Fruit fly (Drosophila melanogaster): ENCODE measurements around the gene CG15059.

Gene CG15059

DNA sequence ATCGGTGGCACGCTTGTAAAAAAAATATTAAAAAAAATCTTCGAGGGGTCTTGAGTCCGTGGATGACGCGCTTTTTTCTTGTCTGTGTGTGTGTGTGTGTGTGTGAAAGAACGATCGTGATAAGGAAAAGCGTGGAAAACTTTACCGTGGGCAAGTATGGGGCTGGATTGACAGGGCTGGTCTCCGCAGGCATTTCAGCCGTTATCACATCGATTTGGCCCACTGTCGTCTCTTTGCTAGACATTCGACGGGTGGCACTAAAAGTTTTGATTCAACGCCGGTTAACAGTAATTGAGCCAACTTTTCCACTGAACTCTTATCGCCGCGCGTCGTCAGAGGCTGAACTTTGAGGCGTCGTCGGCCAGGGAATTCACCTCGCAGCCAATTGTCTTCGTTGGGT, 12.5 kb downstream of the CG15059 start:
- no peak for TF ChIP-seq CG6163 (GFP tag; IDR thresholded peaks at IDR 0.05)
- TF ChIP-seq Sox15 (GFP tag; optimal IDR thresholded peaks at IDR 0.05): no peak
- no peak for TF ChIP-seq vri (GFP tag; optimal IDR thresholded peaks at IDR 0.05)
- TF ChIP-seq fkh (GFP tag; optimal IDR thresholded peaks at IDR 0.05): no peak
- no peak for TF ChIP-seq esn (GFP tag; optimal IDR thresholded peaks at IDR 0.05)
- TF ChIP-seq Eip75B (GFP tag; optimal IDR thresholded peaks at IDR 0.05): no peak
- TF ChIP-seq CG3919 (GFP tag; optimal IDR thresholded peaks at IDR 0.05): no peak
- TF ChIP-seq CG8319 (GFP tag; optimal IDR thresholded peaks at IDR 0.05): no peak
- TF ChIP-seq CG11762 (GFP tag; optimal IDR thresholded peaks at IDR 0.05; ENCODE audit: insufficient read depth): no peak
- no peak for TF ChIP-seq Eip78C (GFP tag)
- no peak for TF ChIP-seq CG8632 (GFP tag; optimal IDR thresholded peaks at IDR 0.05)
- TF ChIP-seq Hr39 (GFP tag; optimal IDR thresholded peaks at IDR 0.05): no peak
- no peak for TF ChIP-seq Smox (GFP tag; optimal IDR thresholded peaks at IDR 0.05)
- no peak for TF ChIP-seq spab (GFP tag; optimal IDR thresholded peaks at IDR 0.05)
- TF ChIP-seq CG11902 (GFP tag; optimal IDR thresholded peaks at IDR 0.05): no peak
- TF ChIP-seq dsx (GFP tag; optimal IDR thresholded peaks at IDR 0.05; ENCODE audit: poor library complexity, severe bottlenecking): no peak

DNA sequence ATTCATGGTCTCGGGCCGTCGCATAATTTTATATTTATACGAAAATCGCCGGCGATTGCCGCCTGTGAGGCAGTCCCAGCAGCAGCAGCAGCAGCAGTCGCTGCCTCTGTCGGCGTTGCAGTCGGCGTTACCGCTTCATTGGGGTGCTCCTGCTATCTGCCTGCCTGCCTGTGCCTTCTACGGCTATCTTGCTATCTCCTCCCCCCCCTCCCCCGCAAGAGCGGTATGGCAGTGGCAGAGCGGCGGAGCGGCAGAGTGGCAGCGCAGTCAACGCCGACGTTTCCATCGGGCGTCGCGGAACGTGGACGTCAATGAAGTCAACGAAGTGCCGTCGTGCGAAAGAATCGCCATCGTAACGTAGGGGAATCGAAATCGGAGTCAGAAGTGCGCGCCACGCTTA, 14.1 kb downstream of the CG15059 start:
- TF ChIP-seq CG10669 (GFP tag; optimal IDR thresholded peaks at IDR 0.05): no peak
- no peak for TF ChIP-seq lz (GFP tag; optimal IDR thresholded peaks at IDR 0.05)
- no peak for TF ChIP-seq Sox14 (GFP tag; optimal IDR thresholded peaks at IDR 0.05)
- TF ChIP-seq OdsH (GFP tag; optimal IDR thresholded peaks at IDR 0.05): no peak
- no peak for TF ChIP-seq CG7368 (GFP tag; optimal IDR thresholded peaks at IDR 0.05)
- no peak for TF ChIP-seq Gug (GFP tag; IDR thresholded peaks at IDR 0.05)
- no peak for TF ChIP-seq CG11762 (GFP tag; optimal IDR thresholded peaks at IDR 0.05; ENCODE audit: insufficient read depth)
- no peak for TF ChIP-seq CG15336 (GFP tag; IDR thresholded peaks at IDR 0.05)
- no peak for TF ChIP-seq CG16779 (tag; optimal IDR thresholded peaks at IDR 0.05)
- TF ChIP-seq net (GFP tag; optimal IDR thresholded peaks at IDR 0.05): no peak
- TF ChIP-seq svp (GFP tag): no peak
- no peak for TF ChIP-seq esn (GFP tag; optimal IDR thresholded peaks at IDR 0.05)
- TF ChIP-seq Met (GFP tag; optimal IDR thresholded peaks at IDR 0.05): no peak
- TF ChIP-seq achi (GFP tag; optimal IDR thresholded peaks at IDR 0.05): no peak
- no peak for TF ChIP-seq Hr38 (GFP tag; optimal IDR thresholded peaks at IDR 0.05)
- no peak for TF ChIP-seq dac (GFP tag; optimal IDR thresholded peaks at IDR 0.05)
- TF ChIP-seq ss (GFP tag; optimal IDR thresholded peaks at IDR 0.05): no peak
- no peak for TF ChIP-seq eg (GFP tag; IDR thresholded peaks at IDR 0.05)
- no peak for TF ChIP-seq Hr39 (GFP tag; optimal IDR thresholded peaks at IDR 0.05)
- no peak for TF ChIP-seq CG32006 (GFP tag; optimal IDR thresholded peaks at IDR 0.05)

DNA sequence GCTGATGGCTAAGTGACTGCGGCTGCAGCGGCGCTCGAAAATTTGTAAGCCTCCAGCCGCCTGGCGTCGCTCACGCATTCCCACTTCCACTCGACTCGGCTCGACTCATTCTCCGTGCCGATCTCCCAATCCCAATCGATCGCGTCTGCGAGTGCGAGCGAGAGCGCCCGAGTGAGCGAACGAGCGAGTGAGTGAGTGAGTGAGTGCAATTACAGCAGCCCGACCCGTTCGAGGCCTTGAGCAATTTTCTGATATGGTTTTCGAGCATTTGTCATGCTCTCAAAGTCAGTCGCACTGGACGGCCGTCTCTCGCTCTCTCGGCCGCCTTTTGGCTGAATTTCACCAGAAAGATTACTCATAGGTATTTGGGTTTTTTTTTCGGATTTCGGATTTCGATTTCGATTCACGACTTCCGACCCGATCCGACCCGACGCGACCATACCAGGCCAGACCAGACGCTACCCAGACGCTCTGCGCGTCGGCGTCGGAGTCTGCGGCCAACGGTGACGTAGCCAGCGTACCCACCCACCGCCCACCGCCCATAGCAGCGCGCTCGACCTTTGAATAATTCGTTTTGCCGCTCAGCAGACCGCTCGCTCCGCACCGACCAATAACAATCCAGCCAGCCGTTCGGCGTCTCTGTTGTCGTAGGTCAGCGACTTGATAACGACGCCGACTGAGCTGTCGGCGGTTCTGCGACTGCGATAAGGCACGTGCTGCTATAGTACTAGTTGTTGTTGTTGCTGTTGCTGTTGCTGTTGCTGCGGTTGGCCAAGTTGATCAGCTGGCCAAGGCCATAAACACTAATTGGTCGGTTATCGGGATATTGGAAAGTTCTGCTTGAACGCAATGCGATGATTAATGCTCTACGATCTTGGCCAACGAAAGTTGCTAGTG, 15.7 kb downstream of the CG15059 start:
- TF ChIP-seq svp (GFP tag) (peak; percentile 70), CG11294 (GFP tag; IDR thresholded peaks at IDR 0.05) (no peak), Eip93F (GFP tag; optimal IDR thresholded peaks at IDR 0.05) (no peak), Eip78C (GFP tag) (peak; percentile 48), CG15336 (GFP tag; IDR thresholded peaks at IDR 0.05) (no peak), Smox (GFP tag; optimal IDR thresholded peaks at IDR 0.05) (no peak)

DNA sequence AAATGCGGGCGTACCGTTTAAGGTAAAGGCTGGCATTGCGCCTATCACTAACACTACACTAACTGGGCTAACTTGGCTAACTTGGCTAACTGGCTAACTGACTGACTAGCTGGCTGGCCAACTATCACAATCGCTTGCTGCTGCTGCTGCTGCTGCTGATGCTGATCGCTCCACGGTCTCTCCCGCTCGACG, 16.2 kb downstream of the CG15059 start, which contains the start of gene upd2:
upd2 (minus strand) TSS at position 101 of the 192 bp plus-strand sequence.
- TF ChIP-seq CG8119 (GFP tag; IDR thresholded peaks at IDR 0.05) (no peak), CG16779 (tag; optimal IDR thresholded peaks at IDR 0.05) (no peak), Blimp-1 (GFP tag; optimal IDR thresholded peaks at IDR 0.05) (no peak), CG11902 (GFP tag; optimal IDR thresholded peaks at IDR 0.05) (no peak), Sox102F (GFP tag; optimal IDR thresholded peaks at IDR 0.05) (no peak), CG1621 (tag; optimal IDR thresholded peaks at IDR 0.05) (no peak), CG6808 (GFP tag; optimal IDR thresholded peaks at IDR 0.05) (no peak), CG6276 (GFP tag; optimal IDR thresholded peaks at IDR 0.05) (no peak), salr (GFP tag; optimal IDR thresholded peaks at IDR 0.05) (no peak), CG9139 (GFP tag; optimal IDR thresholded peaks at IDR 0.05) (no peak), Sox15 (GFP tag; optimal IDR thresholded peaks at IDR 0.05) (no peak), acj6 (GFP tag; optimal IDR thresholded peaks at IDR 0.05) (no peak), dac (GFP tag; optimal IDR thresholded peaks at IDR 0.05) (no peak), CG10669 (GFP tag; optimal IDR thresholded peaks at IDR 0.05) (no peak), eg (GFP tag; IDR thresholded peaks at IDR 0.05) (no peak)

Data from whole organism, prepupa.